Fruit fly (Drosophila melanogaster) Kc167 (cell line): ENCODE measurements around the gene btn.

Experiments used
- Myc ChIP-seq: fragments of >200 bp; optimal IDR thresholded peaks from 2 replicates; lab custom pipeline; 2017; ENCODE audit warnings: missing external identifiers
- Sin3A ChIP-seq: fragments of >200 bp; optimal IDR thresholded peaks from 2 replicates; lab custom pipeline; 2018; ENCODE audit warnings: missing external identifiers
- h ChIP-seq: fragments of >200 bp; optimal IDR thresholded peaks from 3 replicates; lab custom pipeline; 2018; ENCODE audit warnings: missing external identifiers
- insv ChIP-seq: fragments of >200 bp; optimal IDR thresholded peaks from 3 replicates; lab custom pipeline; 2018; ENCODE audit warnings: missing external identifiers
- psq ChIP-seq: fragments of >200 bp; optimal IDR thresholded peaks from 2 replicates; lab custom pipeline; 2017; ENCODE audit warnings: missing external identifiers
- ttk ChIP-seq: sonication (Bioruptor generic); optimal IDR thresholded peaks from 2 replicates; lab custom pipeline; 2017; ENCODE audit warnings: missing external identifiers

The btn gene

DNA sequence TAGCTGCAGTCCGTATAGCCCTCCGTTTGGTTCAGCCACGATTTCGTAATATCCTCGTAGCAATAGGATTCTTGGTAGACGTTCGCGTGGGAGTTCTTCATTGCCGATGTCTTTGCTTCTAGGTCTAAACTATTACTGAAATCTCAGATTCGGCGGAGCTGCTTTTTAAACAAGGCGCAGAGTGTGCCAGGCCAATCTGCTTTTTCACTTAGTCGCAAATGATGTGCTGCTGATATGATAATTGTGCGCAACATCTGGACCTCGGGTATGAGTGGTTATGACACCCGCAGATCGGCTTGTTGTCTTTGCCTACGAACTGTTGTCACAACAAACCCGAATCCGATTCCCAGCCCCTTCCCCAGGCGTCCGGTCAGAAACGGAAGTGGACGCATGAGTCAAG lies at the start of gene btn:
btn (minus strand) TSS at position 101 of the 400 bp plus-strand sequence.
- TF ChIP-seq Sin3A (lab: Kevin White, UChicago) (no peak), insv (lab: Kevin White, UChicago) (no peak), psq (no peak), h (lab: Kevin White, UChicago) (no peak), Myc (no peak), ttk (no peak)

DNA sequence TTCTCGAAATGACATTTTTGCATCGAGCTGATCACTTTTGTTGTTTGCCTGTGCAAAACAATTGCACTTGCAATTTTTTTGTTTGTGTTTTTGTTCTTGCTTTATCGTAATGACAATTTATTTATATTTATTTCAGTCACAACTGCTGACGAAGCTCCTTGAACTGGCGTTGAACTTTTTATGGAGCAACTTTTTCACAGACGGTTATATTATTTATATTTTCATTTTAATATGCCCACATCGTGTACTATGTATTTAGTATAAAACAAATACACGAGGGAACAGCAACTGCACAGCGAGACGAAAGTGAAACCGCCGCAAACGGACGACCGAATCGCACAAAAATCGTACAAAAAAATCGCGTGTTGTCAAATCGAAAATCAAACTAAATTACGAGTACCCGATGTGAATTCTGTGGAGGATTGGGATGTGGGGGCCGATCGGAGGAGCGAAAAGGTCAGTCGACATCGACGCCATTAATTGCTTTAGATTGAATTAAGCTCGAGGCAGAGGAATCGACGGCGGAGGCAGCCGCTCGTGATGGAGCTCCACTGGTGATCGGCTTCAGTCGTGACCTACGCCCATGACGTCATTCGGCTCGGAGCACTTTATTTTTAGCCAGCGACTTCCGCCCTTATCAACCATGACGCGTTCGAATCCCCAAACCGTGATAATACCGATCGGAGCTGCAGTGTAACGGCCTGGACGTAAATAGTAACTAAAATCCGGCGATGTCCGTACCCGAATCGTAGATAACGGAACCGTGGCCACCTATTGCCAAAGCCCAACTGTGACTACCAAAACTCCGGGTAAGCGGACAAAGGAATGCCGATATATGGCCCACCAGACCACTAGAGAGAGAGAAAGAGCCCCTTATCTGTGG lies 49.5 kb upstream of the btn start:
- no peak for TF ChIP-seq insv (lab: Kevin White, UChicago)
- no peak for TF ChIP-seq Sin3A (lab: Kevin White, UChicago)
- TF ChIP-seq Myc, result no peak
- TF ChIP-seq h (lab: Kevin White, UChicago), result no peak
- TF ChIP-seq ttk, result no peak

DNA sequence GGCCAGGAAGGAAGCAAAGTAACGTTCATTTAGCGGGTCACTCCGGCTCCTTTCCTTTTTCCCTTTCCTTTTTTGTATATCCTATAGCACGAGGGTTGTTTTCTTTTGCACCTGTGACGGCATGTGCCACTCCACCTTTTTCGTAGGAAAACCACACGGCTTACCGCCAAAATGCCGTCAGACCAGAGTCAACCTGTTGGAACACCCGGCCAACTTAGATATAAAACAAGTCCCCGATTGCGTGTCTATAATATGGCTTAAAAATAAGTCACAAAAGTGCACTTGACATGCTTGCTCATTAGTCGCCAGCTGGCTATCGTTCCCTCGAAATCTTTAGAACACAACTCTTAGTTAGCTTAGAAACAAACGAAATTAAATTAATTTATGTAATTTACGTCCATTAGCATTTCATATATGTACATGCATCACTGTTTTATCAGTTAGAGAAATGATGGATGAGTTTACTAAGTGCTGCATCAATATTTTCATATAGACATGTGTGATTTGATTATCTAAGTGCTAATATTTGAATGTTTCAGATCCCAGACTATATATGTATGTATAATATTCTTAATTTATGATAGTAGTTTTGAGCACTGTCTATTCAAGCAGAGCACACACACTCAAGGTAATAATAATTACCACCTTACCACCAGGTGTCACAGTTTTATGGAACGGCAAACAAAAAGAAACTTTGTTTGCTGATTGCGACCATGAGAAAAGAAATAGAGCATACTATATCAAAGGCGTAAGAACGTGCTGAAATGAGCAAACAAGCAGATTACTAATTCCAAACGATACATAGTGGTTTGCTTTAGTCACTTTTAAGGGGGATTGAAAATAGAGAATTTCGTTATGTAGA lies 48.4 kb upstream of the btn start:
- TF ChIP-seq h (lab: Kevin White, UChicago), result no peak
- no peak for TF ChIP-seq Myc
- no peak for TF ChIP-seq ttk
- TF ChIP-seq insv (lab: Kevin White, UChicago), result no peak
- TF ChIP-seq Sin3A (lab: Kevin White, UChicago), result no peak
- no peak for TF ChIP-seq psq

DNA sequence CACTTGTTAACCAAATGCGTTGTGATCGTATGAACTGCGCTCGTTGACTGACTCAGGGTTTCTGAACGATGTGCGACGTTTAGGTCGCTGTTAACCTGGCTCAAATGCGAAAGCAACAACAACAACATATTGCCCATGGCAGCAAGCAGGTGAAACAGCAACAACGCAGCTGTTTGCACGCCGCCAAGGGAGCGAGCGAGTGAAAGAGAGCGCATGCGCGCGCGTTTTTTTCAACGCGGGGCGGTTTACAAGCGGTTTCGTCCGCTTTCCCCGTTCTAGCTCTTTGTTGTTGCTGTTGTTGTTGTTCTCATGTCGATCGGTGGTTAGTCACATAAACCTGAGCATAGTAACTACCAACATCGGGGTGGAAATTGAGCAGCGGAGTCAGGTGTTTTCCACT lies 46.6 kb upstream of the btn start:
- no peak for TF ChIP-seq ttk
- no peak for TF ChIP-seq Myc
- no peak for TF ChIP-seq insv (lab: Kevin White, UChicago)
- no peak for TF ChIP-seq Sin3A (lab: Kevin White, UChicago)
- no peak for TF ChIP-seq h (lab: Kevin White, UChicago)
- no peak for TF ChIP-seq psq

DNA sequence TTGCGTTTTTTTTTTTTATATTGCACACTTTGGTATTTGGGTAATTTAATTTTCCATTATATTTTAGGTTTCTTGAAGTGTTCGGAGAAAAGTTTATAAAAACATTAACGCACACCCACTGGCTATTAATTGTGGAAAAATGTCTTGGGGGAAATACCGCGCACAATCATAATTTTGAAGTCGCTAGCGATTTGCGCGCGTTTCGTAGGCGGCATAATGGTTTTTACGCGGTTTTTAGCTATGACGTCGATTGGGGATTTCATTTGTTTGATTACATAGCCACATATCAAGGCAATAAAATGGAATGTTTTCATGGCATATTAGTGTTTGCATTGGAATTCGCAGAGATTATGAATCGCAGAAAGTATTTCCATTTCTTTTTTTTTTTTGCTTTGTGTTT lies 45.8 kb upstream of the btn start:
- TF ChIP-seq insv (lab: Kevin White, UChicago), result no peak
- no peak for TF ChIP-seq Sin3A (lab: Kevin White, UChicago)
- TF ChIP-seq psq, result no peak
- no peak for TF ChIP-seq h (lab: Kevin White, UChicago)
- TF ChIP-seq ttk, result no peak
- no peak for TF ChIP-seq Myc

DNA sequence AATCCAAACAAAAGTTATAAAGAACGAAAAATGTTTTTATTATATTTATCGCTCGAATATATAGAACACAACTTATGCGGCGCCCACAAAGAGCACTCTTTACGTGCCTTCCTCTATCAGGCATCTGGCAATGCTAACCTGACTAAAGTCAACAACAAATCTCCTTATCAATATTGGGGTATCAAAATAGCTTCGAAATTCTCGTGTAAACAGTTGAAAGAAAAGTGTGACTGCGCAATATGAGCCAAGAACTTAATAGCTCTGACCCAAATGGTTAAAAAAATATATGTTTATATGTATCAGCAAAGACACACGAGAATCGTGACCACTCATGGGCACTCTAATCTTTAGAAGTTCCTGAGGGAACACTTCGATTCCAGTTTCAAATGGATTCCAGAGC lies 44.7 kb upstream of the btn start:
- TF ChIP-seq ttk (no peak), Sin3A (lab: Kevin White, UChicago) (no peak), insv (lab: Kevin White, UChicago) (no peak), h (lab: Kevin White, UChicago) (no peak), psq (no peak), Myc (no peak)

DNA sequence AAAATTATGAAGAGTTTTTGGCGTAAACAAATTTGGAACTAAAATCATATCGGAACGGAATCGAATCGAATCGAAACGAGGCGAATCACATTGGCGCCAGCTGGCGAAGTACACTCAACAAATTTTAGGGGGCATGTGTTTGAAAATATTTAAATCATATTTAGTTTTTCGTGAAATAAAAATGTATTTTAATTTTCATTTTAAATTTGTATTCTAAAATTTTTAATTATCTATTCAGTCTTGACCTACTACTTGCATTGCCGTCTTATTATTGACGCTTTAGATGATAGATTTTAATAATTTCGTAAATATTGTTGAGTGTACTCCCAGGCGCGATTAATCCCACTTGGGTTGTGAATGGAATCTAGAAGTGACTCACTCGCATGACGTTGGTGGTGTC lies 42.7 kb upstream of the btn start:
- no peak for TF ChIP-seq psq
- no peak for TF ChIP-seq Sin3A (lab: Kevin White, UChicago)
- TF ChIP-seq h (lab: Kevin White, UChicago), result no peak

DNA sequence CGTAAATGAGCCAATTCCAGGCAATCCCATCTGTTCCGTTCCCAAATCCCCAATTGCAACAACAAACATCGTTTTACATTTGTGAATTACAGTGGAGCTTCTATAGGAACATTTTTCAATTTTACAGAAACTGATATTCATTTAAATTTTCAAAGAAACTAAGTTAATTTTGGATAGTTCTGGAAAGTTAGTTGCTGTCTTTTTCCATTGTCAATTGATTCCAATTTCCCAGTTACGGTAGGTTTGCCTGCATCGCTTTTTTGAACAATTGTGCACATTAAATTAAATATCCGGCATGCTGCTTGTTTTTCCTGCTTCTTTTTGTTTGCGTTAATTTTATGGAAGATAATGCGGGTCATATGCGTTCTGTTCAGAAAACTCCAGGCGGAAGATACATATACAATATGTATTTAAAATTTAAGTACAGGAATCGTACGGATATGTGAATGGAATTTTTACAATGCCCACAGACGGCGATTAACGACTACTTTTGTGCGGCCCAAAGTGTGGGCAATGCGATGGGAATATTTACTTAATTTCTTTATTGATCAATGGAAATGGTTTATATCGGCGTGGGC lies 41.6 kb upstream of the btn start:
- TF ChIP-seq Sin3A (lab: Kevin White, UChicago) (no peak), Myc (no peak), psq (no peak)

DNA sequence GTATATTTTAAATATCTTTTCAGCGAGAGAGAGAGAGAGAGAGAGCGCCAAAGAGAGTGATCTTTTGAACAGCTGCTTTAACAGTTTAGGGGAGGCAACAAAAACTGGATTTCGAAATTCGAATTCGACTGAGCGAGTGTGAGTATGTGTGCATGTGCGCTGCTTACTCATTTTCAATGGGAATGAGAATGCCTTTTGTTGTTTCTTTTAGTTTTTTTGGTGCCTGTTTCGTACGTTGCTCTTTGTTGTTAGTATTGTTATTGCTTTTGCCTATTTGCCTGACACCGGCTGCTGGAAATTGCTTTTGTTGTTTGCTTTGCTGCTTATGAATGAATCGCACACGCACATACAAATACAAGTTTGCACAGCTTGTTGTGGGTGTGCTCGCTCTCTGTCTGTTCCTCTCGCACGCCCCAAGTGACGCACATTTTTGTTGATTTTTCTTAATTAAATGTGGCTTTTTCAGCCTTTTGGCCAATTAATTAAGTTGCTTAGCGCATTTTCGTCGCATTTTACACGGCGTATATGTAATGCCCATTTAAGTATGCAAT lies 40.5 kb upstream of the btn start:
- no peak for TF ChIP-seq Myc
- TF ChIP-seq Sin3A (lab: Kevin White, UChicago), result no peak
- no peak for TF ChIP-seq insv (lab: Kevin White, UChicago)
- no peak for TF ChIP-seq psq

DNA sequence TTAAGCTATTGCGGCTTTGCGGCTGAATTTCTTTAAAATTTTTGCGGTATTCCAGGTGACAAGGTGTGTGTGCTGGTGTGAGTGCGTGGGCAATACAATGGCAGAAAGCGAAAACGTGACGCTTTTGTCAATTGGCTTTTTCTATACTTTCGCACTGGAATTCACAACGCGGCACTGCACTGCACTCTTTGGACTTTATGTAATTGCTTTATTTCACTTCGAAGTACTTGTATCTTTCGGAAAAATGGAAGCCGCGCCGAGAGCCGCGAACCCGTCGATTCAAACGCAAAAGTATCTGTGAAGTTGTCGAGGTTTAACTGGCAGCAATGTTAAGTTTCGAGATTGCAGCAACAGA lies 39.9 kb upstream of the btn start:
- TF ChIP-seq insv (lab: Kevin White, UChicago) (no peak), Myc (no peak), h (lab: Kevin White, UChicago) (no peak), ttk (no peak), Sin3A (lab: Kevin White, UChicago) (no peak), psq (no peak)

DNA sequence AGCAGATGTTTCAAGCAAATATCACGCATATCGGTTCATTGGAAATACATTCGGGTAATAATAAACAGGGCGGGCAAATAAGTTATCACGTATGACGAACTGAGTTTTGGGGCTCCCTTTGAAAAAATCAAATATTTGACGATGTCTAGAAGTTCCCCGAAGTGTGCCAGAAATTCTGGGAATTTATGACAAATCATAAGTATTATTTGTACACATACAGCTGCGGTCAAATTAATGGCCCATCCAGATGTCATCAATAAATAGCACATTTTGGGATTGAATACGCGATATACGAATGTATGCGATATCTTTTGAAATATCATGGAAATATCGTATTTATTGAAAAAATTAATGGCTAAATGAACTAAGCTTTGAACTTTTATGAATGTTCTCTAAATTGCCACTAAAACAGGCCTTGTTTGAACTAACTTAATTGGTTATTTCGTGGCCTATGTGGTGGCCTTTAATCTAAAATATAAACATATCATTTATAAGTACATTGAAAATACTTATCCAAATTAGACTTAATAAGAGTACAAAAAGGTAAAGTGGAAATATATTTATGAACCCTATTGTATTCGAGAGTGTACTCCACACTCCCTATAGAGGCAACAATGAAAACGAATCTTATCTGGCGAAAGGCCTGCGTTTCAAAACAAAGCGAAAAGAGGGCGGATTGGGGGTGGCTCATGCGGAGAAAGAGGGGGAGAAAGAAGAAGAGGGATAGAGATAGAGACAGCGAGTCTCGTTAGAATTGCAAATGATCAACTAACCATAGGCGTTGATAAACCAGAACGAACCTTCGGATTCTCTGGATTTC lies 39.3 kb upstream of the btn start:
- TF ChIP-seq psq (no peak), ttk (no peak), insv (lab: Kevin White, UChicago) (no peak), Sin3A (lab: Kevin White, UChicago) (no peak), Myc (no peak), h (lab: Kevin White, UChicago) (no peak)

DNA sequence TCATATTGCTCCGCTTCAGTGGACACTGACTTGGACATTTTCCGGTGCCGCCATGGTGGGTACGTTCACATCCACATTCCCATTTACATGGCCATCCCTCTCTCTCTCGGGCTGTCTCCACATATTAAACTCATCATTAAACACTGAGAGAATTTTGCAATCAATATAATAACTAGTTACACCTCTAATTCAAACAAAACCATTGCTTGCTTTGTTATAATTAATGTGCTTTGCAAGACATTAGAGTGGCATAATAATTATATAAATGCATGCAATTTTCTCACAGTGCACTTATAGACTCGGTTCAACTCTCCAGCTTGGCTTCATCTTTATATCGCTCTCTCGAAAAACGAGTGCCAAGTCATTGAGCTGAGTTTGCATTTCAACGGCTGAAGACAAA lies 38.3 kb upstream of the btn start:
- TF ChIP-seq ttk (no peak), Myc (no peak), insv (lab: Kevin White, UChicago) (no peak), h (lab: Kevin White, UChicago) (no peak), Sin3A (lab: Kevin White, UChicago) (no peak), psq (no peak)
